Fruit fly (Drosophila melanogaster) whole organism, embryonic: ENCODE results near the gene CG14440.

Source experiments
- B-H2 ChIP-seq: fragments of 200-800 bp; sonication (Bioruptor generic); optimal IDR thresholded peaks from 2 replicates; lab custom pipeline; 2018; ENCODE audit warnings: missing biosample characterization, mild to moderate bottlenecking, missing genetic modification characterization
- CG11695 ChIP-seq: fragments of 200-800 bp; sonication (Bioruptor generic); IDR thresholded peaks from 3 replicates; pipeline ENCODE4 v1.3.6; 2022; ENCODE audit warnings: missing biosample characterization, missing genetic modification characterization
- CG12219 ChIP-seq: fragments of 200-800 bp; sonication (Bioruptor generic); optimal IDR thresholded peaks from 3 replicates; lab custom pipeline; 2018; ENCODE audit warnings: missing biosample characterization, mild to moderate bottlenecking, missing genetic modification characterization
- CG12659 ChIP-seq: fragments of 200-800 bp; sonication (Bioruptor generic); optimal IDR thresholded peaks from 3 replicates; lab custom pipeline; 2017; ENCODE audit warnings: mild to moderate bottlenecking, missing biosample characterization, missing genetic modification reagents, missing genetic modification characterization
- CG14050 ChIP-seq: fragments of 200-800 bp; sonication (Bioruptor generic); IDR thresholded peaks from 3 replicates; pipeline ENCODE4 v1.3.6; 2022; ENCODE audit warnings: missing biosample characterization, missing genetic modification characterization
- CG14667 ChIP-seq: fragments of 200-800 bp; sonication (Bioruptor generic); IDR thresholded peaks from 2 replicates; pipeline ENCODE4 v1.3.6; 2022; ENCODE audit warnings: missing biosample characterization, missing genetic modification characterization
- CG15479 ChIP-seq: fragments of 200-800 bp; sonication (Bioruptor generic); optimal IDR thresholded peaks from 3 replicates; lab custom pipeline; 2019; ENCODE audit warnings: missing biosample characterization, mild to moderate bottlenecking, missing genetic modification characterization, moderate library complexity
- CG17912 ChIP-seq: fragments of 200-800 bp; sonication (Bioruptor generic); optimal IDR thresholded peaks from 2 replicates; lab custom pipeline; 2018; ENCODE audit warnings: missing biosample characterization, mild to moderate bottlenecking, missing genetic modification characterization
- CG3838 ChIP-seq: fragments of 200-800 bp; sonication (Bioruptor generic); optimal IDR thresholded peaks from 3 replicates; lab custom pipeline; 2016; ENCODE audit warnings: missing biosample characterization, missing genetic modification characterization
- CG4282 ChIP-seq: fragments of 200-800 bp; sonication (Bioruptor generic); optimal IDR thresholded peaks from 2 replicates; lab custom pipeline; 2016; ENCODE audit warnings: missing biosample characterization, missing genetic modification characterization
- CG4404 ChIP-seq: fragments of 200-800 bp; sonication (Bioruptor generic); IDR thresholded peaks from 2 replicates; pipeline ENCODE4 v1.3.6; 2022; ENCODE audit warnings: missing biosample characterization, missing genetic modification characterization
- CG4854 ChIP-seq: fragments of 200-800 bp; sonication (Bioruptor generic); optimal IDR thresholded peaks from 2 replicates; lab custom pipeline; 2016; ENCODE audit warnings: missing biosample characterization, missing genetic modification characterization, inconsistent platforms
- CG6689 ChIP-seq: fragments of 200-800 bp; sonication (Bioruptor generic); IDR thresholded peaks from 2 replicates; pipeline ENCODE4 v1.3.6; 2022; ENCODE audit warnings: missing biosample characterization, missing genetic modification characterization
- CG6791 ChIP-seq: fragments of 200-800 bp; sonication (Bioruptor generic); IDR thresholded peaks from 3 replicates; pipeline ENCODE4 v1.3.6; 2022; ENCODE audit warnings: missing biosample characterization, missing genetic modification characterization; ENCODE audit not compliant: partially characterized antibody
- CG7372 ChIP-seq: fragments of 200-800 bp; sonication (Bioruptor generic); IDR thresholded peaks from 2 replicates; pipeline ENCODE4 v1.3.6; 2022; ENCODE audit warnings: missing biosample characterization, missing genetic modification characterization
- CG7556 ChIP-seq: fragments of 200-800 bp; sonication (Bioruptor generic); optimal IDR thresholded peaks from 2 replicates; lab custom pipeline; 2017; ENCODE audit warnings: missing biosample characterization, mild to moderate bottlenecking, missing genetic modification characterization
- CG8765 ChIP-seq: fragments of 200-800 bp; sonication (Bioruptor generic); IDR thresholded peaks from 2 replicates; pipeline ENCODE4 v1.3.6; 2022; ENCODE audit warnings: missing biosample characterization, missing genetic modification characterization
- CG9609 ChIP-seq: fragments of 200-800 bp; sonication (Bioruptor generic); optimal IDR thresholded peaks from 3 replicates; lab custom pipeline; 2016; ENCODE audit warnings: missing biosample characterization, missing genetic modification characterization
- Dad ChIP-seq: fragments of 200-800 bp; sonication (Bioruptor generic); optimal IDR thresholded peaks from 3 replicates; lab custom pipeline; 2016; ENCODE audit warnings: missing biosample characterization, missing genetic modification characterization
- E2f1 ChIP-seq: fragments of 200-800 bp; sonication (Bioruptor generic); IDR thresholded peaks from 2 replicates; pipeline ENCODE4 v1.3.6; 2022; ENCODE audit warnings: missing biosample characterization, missing genetic modification characterization
- ERR ChIP-seq: fragments of 200-800 bp; sonication (Bioruptor generic); optimal IDR thresholded peaks from 2 replicates; lab custom pipeline; 2016; ENCODE audit warnings: missing biosample characterization, missing genetic modification characterization
- Ets65A ChIP-seq: fragments of 200-800 bp; sonication (Bioruptor generic); peaks from one replicate; lab custom pipeline; 2016; ENCODE audit warnings: missing biosample characterization, missing genetic modification characterization
- H2.0 ChIP-seq: fragments of 200-800 bp; sonication (Bioruptor generic); IDR thresholded peaks from 2 replicates; pipeline ENCODE4 v1.3.6; 2022; ENCODE audit warnings: missing biosample characterization, missing genetic modification characterization
- Kr ChIP-seq: fragments of 200-800 bp; sonication (Bioruptor generic); optimal IDR thresholded peaks from 2 replicates; lab custom pipeline; 2017; ENCODE audit warnings: missing biosample characterization, mild to moderate bottlenecking, missing genetic modification characterization
- NK7.1 ChIP-seq: fragments of 200-800 bp; sonication (Bioruptor generic); optimal IDR thresholded peaks from 3 replicates; lab custom pipeline; 2016; ENCODE audit warnings: missing biosample characterization, missing genetic modification characterization
- Nf-YC ChIP-seq: fragments of 200-800 bp; optimal IDR thresholded peaks from 3 replicates; lab custom pipeline; 2019; ENCODE audit warnings: missing biosample characterization, mild to moderate bottlenecking, missing genetic modification characterization, moderate library complexity
- Oli ChIP-seq: fragments of 200-800 bp; sonication (Bioruptor generic); optimal IDR thresholded peaks from 2 replicates; lab custom pipeline; 2018; ENCODE audit warnings: missing biosample characterization, mild to moderate bottlenecking, missing genetic modification characterization, moderate library complexity
- Rx ChIP-seq: fragments of 200-800 bp; sonication (Bioruptor generic); IDR thresholded peaks from 2 replicates; pipeline ENCODE4 v1.3.6; 2022; ENCODE audit warnings: missing biosample characterization, missing genetic modification characterization
- Side ChIP-seq: fragments of 200-800 bp; sonication (Bioruptor generic); optimal IDR thresholded peaks from 2 replicates; lab custom pipeline; 2016; ENCODE audit warnings: missing biosample characterization, missing genetic modification characterization
- Sox102F ChIP-seq: fragments of 200-800 bp; sonication (Bioruptor generic); optimal IDR thresholded peaks from 2 replicates; lab custom pipeline; 2018; ENCODE audit warnings: missing biosample characterization, mild to moderate bottlenecking, missing genetic modification characterization, moderate library complexity
- Spps ChIP-seq: fragments of 200-800 bp; sonication (Bioruptor generic); optimal IDR thresholded peaks from 2 replicates; lab custom pipeline; 2018; ENCODE audit warnings: missing biosample characterization, mild to moderate bottlenecking, missing genetic modification characterization
- Ssrp ChIP-seq: fragments of 200-800 bp; sonication (Bioruptor generic); optimal IDR thresholded peaks from 2 replicates; lab custom pipeline; 2018; ENCODE audit warnings: missing biosample characterization, mild to moderate bottlenecking, missing genetic modification characterization, moderate library complexity
- amos ChIP-seq: fragments of 200-800 bp; sonication (Bioruptor generic); IDR thresholded peaks from 2 replicates; pipeline ENCODE4 v1.3.6; 2022; ENCODE audit warnings: missing biosample characterization, missing genetic modification characterization; ENCODE audit not compliant: partially characterized antibody
- bigmax ChIP-seq: fragments of 200-800 bp; sonication (Bioruptor generic); optimal IDR thresholded peaks from 2 replicates; lab custom pipeline; 2018; ENCODE audit warnings: missing biosample characterization, mild to moderate bottlenecking, missing genetic modification characterization
- ci ChIP-seq: fragments of 200-800 bp; sonication (Bioruptor generic); IDR thresholded peaks from 3 replicates; pipeline ENCODE4 v1.3.6; 2022; ENCODE audit warnings: missing biosample characterization, missing genetic modification characterization
- crc ChIP-seq: fragments of 200-800 bp; sonication (Bioruptor generic); optimal IDR thresholded peaks from 2 replicates; lab custom pipeline; 2016; ENCODE audit warnings: missing biosample characterization, missing genetic modification characterization
- dysf ChIP-seq: fragments of 200-800 bp; sonication (Bioruptor generic); IDR thresholded peaks from 3 replicates; pipeline ENCODE4 v1.3.6; 2022; ENCODE audit warnings: missing biosample characterization, missing genetic modification characterization
- gce ChIP-seq: fragments of 200-800 bp; sonication (Bioruptor generic); IDR thresholded peaks from 3 replicates; pipeline ENCODE4 v1.3.6; 2022; ENCODE audit warnings: missing biosample characterization, missing genetic modification characterization
- gro ChIP-seq: fragments of 200-800 bp; sonication (Bioruptor generic); optimal IDR thresholded peaks from 2 replicates; lab custom pipeline; 2016; ENCODE audit warnings: missing biosample characterization, missing genetic modification characterization
- hb ChIP-seq: fragments of 200-800 bp; sonication (Bioruptor generic); IDR thresholded peaks from 3 replicates; pipeline ENCODE4 v1.3.6; 2022; ENCODE audit warnings: missing biosample characterization, missing genetic modification characterization; ENCODE audit not compliant: partially characterized antibody
- jumu ChIP-seq: fragments of 200-800 bp; sonication (Bioruptor generic); optimal IDR thresholded peaks from 3 replicates; lab custom pipeline; 2016; ENCODE audit warnings: missing biosample characterization, missing genetic modification characterization
- ken ChIP-seq: fragments of 200-800 bp; sonication (Bioruptor generic); IDR thresholded peaks from 3 replicates; pipeline ENCODE4 v1.3.6; 2022; ENCODE audit warnings: missing biosample characterization, missing genetic modification characterization
- onecut ChIP-seq: fragments of 200-800 bp; sonication (Bioruptor generic); IDR thresholded peaks from 2 replicates; pipeline ENCODE4 v1.3.6; 2022; ENCODE audit warnings: missing biosample characterization, missing genetic modification characterization
- run ChIP-seq: fragments of 200-800 bp; sonication (Bioruptor generic); optimal IDR thresholded peaks from 3 replicates; lab custom pipeline; 2018; ENCODE audit warnings: missing biosample characterization, mild to moderate bottlenecking, missing genetic modification characterization
- sens ChIP-seq: fragments of 200-800 bp; sonication (Bioruptor generic); peaks from one replicate; lab custom pipeline; 2016; ENCODE audit warnings: missing biosample characterization, missing genetic modification characterization
- sisA ChIP-seq: fragments of 200-800 bp; sonication (Bioruptor generic); IDR thresholded peaks from 2 replicates; pipeline ENCODE4 v1.3.6; 2022; ENCODE audit warnings: missing biosample characterization, missing genetic modification characterization
- slbo ChIP-seq: fragments of 200-800 bp; sonication (Bioruptor generic); IDR thresholded peaks from 2 replicates; pipeline ENCODE4 v1.3.6; 2022; ENCODE audit warnings: missing biosample characterization, missing genetic modification characterization
- slp2 ChIP-seq: fragments of 200-800 bp; sonication (Bioruptor generic); optimal IDR thresholded peaks from 2 replicates; lab custom pipeline; 2016; ENCODE audit warnings: missing biosample characterization, missing genetic modification characterization
- stc ChIP-seq: fragments of 200-800 bp; sonication (Bioruptor generic); IDR thresholded peaks from 2 replicates; pipeline ENCODE4 v1.3.6; 2022; ENCODE audit warnings: missing biosample characterization, missing genetic modification characterization
- tin ChIP-seq: fragments of 200-800 bp; sonication (Bioruptor generic); optimal IDR thresholded peaks from 3 replicates; lab custom pipeline; 2016; ENCODE audit warnings: missing biosample characterization, missing genetic modification characterization
- wek ChIP-seq: fragments of 200-800 bp; sonication (Bioruptor generic); optimal IDR thresholded peaks from 3 replicates; lab custom pipeline; 2018; ENCODE audit warnings: missing biosample characterization, mild to moderate bottlenecking, missing genetic modification characterization, moderate library complexity
- zen2 ChIP-seq: fragments of 200-800 bp; sonication (Bioruptor generic); IDR thresholded peaks from 3 replicates; pipeline ENCODE4 v1.3.6; 2022; ENCODE audit warnings: missing biosample characterization, missing genetic modification characterization; ENCODE audit not compliant: partially characterized antibody

The CG14440 gene

DNA sequence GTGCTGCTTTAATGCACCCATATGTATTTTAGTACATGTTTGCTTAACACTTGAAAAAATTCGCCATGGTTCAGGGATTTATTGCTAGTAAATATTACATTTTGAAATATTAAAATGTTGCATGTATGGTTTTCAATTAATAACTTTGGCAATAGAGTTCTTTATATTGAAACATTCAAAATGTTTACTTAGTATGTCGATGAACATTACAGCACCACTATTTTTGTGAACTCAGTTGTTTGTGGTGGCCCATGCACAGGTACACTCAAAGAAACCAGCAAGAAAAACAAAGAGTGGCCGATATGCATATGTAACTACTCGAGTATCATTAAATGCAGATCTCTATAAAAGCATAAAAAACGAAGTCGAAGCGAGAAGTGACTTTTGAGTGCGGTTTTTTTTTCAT lies 3.7 kb upstream of the CG14440 start (continued):
- TF ChIP-seq stc (GFP tag; lab: Robert Waterston, UW) (peak; percentile 72), CG6689 (GFP tag; lab: Robert Waterston, UW) (peak; percentile 79), CG12659 (GFP tag; lab: Kevin White, UChicago) (peak; percentile 56), hb (GFP tag; lab: Robert Waterston, UW) (no peak), Sox102F (GFP tag; lab: Kevin White, UChicago) (peak; percentile 87), Ssrp (tag; lab: Kevin White, UChicago) (peak; percentile 72), CG4854 (GFP tag; lab: Kevin White, UChicago) (peak; percentile 11), NK7.1 (peak; percentile 35), Side (GFP tag; lab: Kevin White, UChicago) (peak; percentile 4), Ets65A (peak; percentile 88), sens (peak; percentile 95), jumu (GFP tag; lab: Kevin White, UChicago) (peak; percentile 38), CG6791 (no peak), run (peak; percentile 54), CG9609 (GFP tag; lab: Kevin White, UChicago) (peak; percentile 44), crc (GFP tag; lab: Kevin White, UChicago) (no peak), gce (GFP tag; lab: Robert Waterston, UW) (0 out of 3 replicates have a peak, but pooled peaks have one; percentile 56), E2f1 (GFP tag; lab: Robert Waterston, UW) (0 out of 2 replicates have a peak, but pooled peaks have one; percentile 32), Rx (peak; percentile 58; the same call in 1 of the 2 replicates), ERR (GFP tag; lab: Kevin White, UChicago) (no peak), B-H2 (no peak), CG17912 (GFP tag; lab: Kevin White, UChicago) (peak; percentile 2), Kr (no peak), CG7556 (GFP tag; lab: Kevin White, UChicago) (peak; percentile 59), CG3838 (GFP tag; lab: Kevin White, UChicago) (peak; percentile 18), onecut (GFP tag; lab: Robert Waterston, UW) (peak; percentile 44), CG15479 (GFP tag; lab: Kevin White, UChicago) (no peak), bigmax (GFP tag; lab: Kevin White, UChicago) (no peak), H2.0 (GFP tag; lab: Robert Waterston, UW) (peak; percentile 41; the same call in 1 of the 2 replicates), CG7372 (GFP tag; lab: Robert Waterston, UW) (peak; percentile 31; the same call in 1 of the 2 replicates), ci (GFP tag; lab: Robert Waterston, UW) (peak; percentile 52; the same call in 1 of the 3 replicates), Dad (peak; percentile 41), CG4404 (GFP tag; lab: Robert Waterston, UW) (no peak), slbo (GFP tag; lab: Robert Waterston, UW) (peak; percentile 12; the same call in 1 of the 2 replicates), ken (0 out of 3 replicates have a peak, but pooled peaks have one; percentile 31), CG4282 (GFP tag; lab: Kevin White, UChicago) (no peak), wek (GFP tag; lab: Kevin White, UChicago) (peak; percentile 47), sisA (GFP tag; lab: Robert Waterston, UW) (peak; percentile 77), CG14050 (peak; percentile 54), slp2 (GFP tag; lab: Kevin White, UChicago) (peak; percentile 62), CG12219 (GFP tag; lab: Kevin White, UChicago) (peak; percentile 66), amos (no peak), Spps (tag; lab: Kevin White, UChicago) (peak; percentile 40), CG11695 (GFP tag; lab: Robert Waterston, UW) (peak; percentile 77), CG8765 (GFP tag; lab: Robert Waterston, UW) (no peak), Oli (tag; lab: Kevin White, UChicago) (peak; percentile 81), dysf (GFP tag; lab: Robert Waterston, UW) (peak; percentile 68), Nf-YC (peak; percentile 18), tin (GFP tag; lab: Kevin White, UChicago) (peak; percentile 30), gro (GFP tag; lab: Kevin White, UChicago) (no peak), CG14667 (GFP tag; lab: Robert Waterston, UW) (0 out of 2 replicates have a peak, but pooled peaks have one; percentile 32), zen2 (no peak)
